Fruit fly (Drosophila melanogaster): Measurements from ENCODE around the gene sloth1.

sloth1 gene

DNA sequence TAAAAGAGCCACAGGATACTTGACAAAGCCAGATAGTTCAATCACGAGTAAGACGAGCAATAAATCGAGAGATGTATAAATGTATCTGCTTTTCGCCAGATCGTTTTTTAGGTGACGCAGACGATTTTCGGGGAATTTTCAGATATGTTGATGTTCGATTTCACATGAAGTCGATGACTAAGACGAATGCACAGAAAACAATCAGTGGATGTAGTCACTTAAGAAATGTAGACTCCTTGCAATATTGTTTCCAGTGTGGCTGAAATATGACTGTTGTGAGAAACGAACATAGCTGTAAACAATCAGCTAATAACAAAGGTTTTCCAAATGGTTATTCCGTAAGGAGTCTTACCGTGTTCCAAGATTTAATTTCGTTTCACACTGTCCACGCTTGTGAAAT is 15.0 kb upstream of the sloth1 start:
- TF ChIP-seq Sin3A (optimal IDR thresholded peaks at IDR 0.05) = no peak
- no peak for TF ChIP-seq insv (optimal IDR thresholded peaks at IDR 0.05)
- no peak for TF ChIP-seq Myc (optimal IDR thresholded peaks at IDR 0.05)
- TF ChIP-seq ttk (optimal IDR thresholded peaks at IDR 0.05) = no peak
- TF ChIP-seq h (optimal IDR thresholded peaks at IDR 0.05) = no peak
- no peak for TF ChIP-seq psq (optimal IDR thresholded peaks at IDR 0.05)

DNA sequence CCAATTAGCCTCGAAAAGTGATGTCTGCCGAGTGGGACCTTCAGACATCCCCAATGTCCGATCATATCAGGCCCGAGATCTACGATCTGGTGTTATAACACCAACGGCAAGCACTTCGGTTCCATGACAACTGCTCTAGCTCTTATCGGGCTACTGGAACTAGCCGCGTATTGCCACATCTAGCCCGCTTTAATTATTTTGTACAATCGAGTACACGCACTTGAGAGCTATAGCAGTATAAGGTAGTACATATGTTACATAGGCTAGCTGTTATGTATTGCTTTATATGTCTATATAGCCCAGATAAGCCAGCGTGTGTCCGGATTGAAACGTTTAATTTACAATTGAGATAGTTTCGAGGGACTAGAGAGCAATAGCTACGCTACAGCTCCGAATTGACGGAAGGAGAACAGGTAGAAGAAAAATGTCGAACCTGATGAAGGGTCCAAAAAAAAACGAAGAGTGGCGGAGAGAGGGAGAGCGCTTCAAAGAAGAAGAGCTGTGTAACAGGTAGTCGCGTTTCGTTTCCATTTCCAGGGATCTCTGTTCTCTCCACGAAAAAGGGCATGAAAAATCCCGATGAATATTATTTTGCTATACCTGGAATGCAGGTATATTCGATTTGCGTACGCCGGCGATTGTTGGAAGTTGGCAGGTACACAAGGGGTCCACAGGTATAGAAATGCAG is 14.0 kb upstream of the sloth1 start:
- TF ChIP-seq insv (optimal IDR thresholded peaks at IDR 0.05) (no peak), ttk (optimal IDR thresholded peaks at IDR 0.05) (no peak), h (optimal IDR thresholded peaks at IDR 0.05) (no peak), Sin3A (optimal IDR thresholded peaks at IDR 0.05) (no peak), psq (optimal IDR thresholded peaks at IDR 0.05) (no peak), Myc (optimal IDR thresholded peaks at IDR 0.05) (no peak)

DNA sequence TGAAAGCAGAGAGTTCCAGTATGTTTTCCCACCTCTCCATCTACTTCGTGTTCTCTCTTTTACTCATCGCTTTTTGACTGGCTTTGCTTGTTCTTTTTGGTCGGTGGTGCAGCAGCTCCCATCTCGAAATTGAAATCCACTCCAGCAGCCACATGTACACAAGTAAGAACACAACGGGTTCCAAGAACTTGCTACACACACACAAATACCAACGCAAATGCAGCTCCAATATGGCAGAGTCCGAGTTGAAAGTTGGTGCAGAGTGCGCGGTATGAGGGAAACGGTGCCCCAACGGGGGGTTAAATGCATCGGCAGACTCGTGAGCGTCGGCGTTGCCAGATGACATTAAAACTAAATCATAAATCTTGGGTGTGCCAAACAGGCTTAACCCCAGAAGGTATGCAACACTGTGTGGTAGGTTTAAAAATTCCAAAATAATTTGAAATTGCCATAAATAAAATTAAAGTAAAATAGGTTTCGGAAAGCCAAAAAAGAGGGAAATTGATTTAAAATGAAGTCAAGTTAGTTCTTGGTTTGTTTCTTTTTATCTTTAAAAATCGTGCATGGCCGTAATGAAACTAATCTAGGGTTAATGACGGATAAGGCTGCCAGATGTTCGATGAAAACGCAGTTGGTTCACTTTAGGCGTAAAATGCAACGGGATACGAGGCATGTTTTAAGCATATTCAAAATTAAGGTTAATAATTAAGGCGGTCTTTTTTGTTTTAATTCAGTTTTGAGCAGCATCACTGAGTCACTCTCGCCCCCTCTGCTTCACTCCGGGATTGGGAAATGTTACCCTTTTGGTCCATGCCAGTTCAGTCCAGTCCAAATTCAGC is 13.3 kb upstream of the sloth1 start:
- TF ChIP-seq Myc (optimal IDR thresholded peaks at IDR 0.05) (no peak), h (optimal IDR thresholded peaks at IDR 0.05) (no peak), psq (optimal IDR thresholded peaks at IDR 0.05) (no peak), Sin3A (optimal IDR thresholded peaks at IDR 0.05) (no peak), ttk (optimal IDR thresholded peaks at IDR 0.05) (no peak), insv (optimal IDR thresholded peaks at IDR 0.05) (no peak)

DNA sequence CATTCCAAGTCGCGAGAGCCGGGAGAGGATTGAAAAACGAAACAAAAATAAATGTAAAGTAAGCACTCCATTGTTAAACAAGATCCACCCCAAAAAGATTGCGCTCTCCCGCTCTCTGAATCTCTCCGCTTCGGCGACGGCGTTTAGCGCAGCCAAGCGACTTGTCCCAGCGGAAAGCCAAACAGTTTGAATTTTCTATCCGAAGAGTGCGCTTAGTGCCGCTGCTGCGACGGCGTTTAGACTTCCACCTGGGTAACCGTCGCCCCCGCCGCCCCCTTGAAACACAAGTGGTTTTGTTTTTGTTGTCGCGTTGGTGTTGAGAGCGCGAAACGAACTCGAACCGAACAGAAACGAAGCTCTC is 12.7 kb upstream of the sloth1 start, which contains the start of gene Inx2:
Gene Inx2 (plus strand): TSS at position 181 of the 361 bp plus-strand sequence.
- TF ChIP-seq Sin3A (optimal IDR thresholded peaks at IDR 0.05) = no peak
- no peak for TF ChIP-seq h (optimal IDR thresholded peaks at IDR 0.05)
- TF ChIP-seq insv (optimal IDR thresholded peaks at IDR 0.05) = no peak
- no peak for TF ChIP-seq psq (optimal IDR thresholded peaks at IDR 0.05)
- TF ChIP-seq Myc (optimal IDR thresholded peaks at IDR 0.05) = no peak

DNA sequence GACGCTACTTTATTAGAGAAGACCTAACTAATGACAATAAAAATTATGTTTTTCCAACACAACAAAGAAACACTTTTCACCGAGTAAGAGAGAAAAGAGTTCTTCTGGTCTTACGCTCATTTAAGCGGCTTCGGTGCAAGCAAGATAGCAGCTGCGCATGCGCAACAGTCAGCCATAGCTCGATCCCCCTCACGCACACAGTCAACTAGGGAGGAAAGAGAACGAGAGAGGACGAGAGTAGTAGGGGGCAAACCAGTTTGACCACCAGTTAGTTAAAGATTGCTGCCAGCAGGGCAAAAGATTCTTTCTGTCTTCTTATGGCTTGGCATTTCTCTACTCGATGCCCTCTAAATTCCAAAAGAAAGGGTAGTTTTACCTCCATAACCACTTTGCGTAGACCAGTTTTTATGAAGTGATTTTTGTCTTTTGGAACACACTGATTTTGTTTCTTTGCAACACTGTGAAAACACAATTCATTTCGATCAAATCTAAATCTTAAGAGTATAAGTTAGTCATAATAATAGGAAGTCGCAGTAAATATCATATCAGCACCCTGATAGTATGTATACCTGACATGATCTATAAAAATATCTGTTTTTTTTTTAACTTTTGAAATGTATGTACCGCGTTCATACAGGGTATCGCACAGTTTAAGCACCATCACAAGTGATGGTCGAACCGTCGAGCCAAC is 10.6 kb upstream of the sloth1 start:
- TF ChIP-seq Sin3A (optimal IDR thresholded peaks at IDR 0.05) = no peak
- TF ChIP-seq ttk (optimal IDR thresholded peaks at IDR 0.05) = no peak
- TF ChIP-seq psq (optimal IDR thresholded peaks at IDR 0.05) = no peak
- no peak for TF ChIP-seq Myc (optimal IDR thresholded peaks at IDR 0.05)
- TF ChIP-seq insv (optimal IDR thresholded peaks at IDR 0.05) = no peak
- TF ChIP-seq h (optimal IDR thresholded peaks at IDR 0.05) = no peak

DNA sequence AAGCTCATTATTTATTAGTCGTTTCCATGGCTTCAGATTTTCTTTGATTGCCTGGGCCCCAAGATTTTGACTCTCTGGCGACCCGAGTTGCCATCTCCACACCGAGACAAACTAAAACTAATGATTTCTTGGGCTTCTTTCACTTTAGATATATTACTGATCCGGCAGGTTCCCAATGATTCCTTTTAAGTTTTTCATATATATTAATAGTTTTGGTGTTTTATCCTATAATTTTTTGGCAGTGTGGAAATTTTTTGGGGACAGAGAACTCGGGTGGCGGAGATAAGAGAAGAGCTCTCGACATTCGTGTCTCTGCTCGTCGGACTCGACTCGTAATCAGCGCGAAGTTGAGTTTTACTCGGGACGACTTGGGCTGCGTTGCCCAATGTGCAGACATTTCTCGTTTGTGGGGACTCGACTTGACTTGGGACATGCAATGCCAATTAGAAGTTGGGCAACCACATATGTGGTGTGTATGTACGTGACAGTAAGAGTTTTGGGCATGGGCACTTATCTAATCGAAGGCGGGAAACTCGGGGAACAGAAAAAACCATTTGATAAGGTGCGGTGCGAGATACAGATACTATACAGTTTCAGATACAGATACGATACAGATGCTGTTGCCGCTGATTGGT is 9.9 kb upstream of the sloth1 start:
- TF ChIP-seq psq (optimal IDR thresholded peaks at IDR 0.05) (no peak), h (optimal IDR thresholded peaks at IDR 0.05) (no peak), insv (optimal IDR thresholded peaks at IDR 0.05) (no peak), Sin3A (optimal IDR thresholded peaks at IDR 0.05) (no peak), ttk (optimal IDR thresholded peaks at IDR 0.05) (no peak), Myc (optimal IDR thresholded peaks at IDR 0.05) (no peak)

DNA sequence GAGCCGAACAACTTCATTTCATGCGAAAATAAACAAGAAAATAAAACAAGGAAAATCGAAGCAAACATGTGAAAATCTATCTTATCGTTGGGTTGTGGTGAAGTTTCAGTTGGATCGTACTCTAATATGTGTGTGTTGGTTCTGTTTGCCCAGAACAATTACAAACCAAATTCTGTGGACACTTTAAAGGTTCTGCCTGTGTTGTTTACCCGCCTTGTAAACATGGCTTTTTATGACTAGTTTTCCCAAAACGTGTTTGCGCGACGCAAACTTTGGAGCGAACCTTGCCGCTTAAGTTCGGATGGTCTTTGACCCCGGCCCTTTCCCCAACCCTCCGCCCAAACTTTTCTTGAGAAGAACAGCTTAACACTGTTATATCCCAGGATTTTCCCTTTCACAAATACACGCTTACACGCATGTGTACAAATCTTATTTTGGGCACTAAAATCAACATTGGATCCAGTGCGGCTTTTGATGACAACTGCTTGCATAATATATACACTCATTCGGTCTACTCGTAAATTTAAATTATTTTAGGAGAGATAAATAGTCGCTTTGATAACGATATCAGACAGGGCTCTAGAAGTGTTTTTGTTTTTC is 7.0 kb upstream of the sloth1 start:
- no peak for TF ChIP-seq Myc (optimal IDR thresholded peaks at IDR 0.05)

DNA sequence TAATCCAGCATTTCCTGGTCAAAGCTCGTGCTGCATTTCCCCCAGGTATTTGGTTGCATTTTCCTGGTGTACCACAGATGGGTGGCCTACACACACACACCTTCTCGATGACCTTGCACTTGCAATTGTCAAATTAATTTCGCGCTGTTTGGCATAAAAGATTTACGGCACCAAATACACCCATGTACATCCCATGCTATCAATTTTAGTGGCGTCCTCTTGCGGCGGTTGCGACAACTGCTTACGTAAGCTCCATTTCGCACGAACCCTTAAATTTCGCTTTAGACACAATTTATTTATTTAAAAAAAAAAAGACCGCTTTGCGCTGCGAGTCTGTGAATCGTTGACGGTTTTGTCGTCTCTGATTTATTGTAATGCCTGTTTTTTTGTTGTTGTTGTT is 5.7 kb upstream of the sloth1 start:
- no peak for TF ChIP-seq insv (optimal IDR thresholded peaks at IDR 0.05)
- no peak for TF ChIP-seq psq (optimal IDR thresholded peaks at IDR 0.05)
- no peak for TF ChIP-seq Sin3A (optimal IDR thresholded peaks at IDR 0.05)
- no peak for TF ChIP-seq h (optimal IDR thresholded peaks at IDR 0.05)
- no peak for TF ChIP-seq Myc (optimal IDR thresholded peaks at IDR 0.05)
- TF ChIP-seq ttk (optimal IDR thresholded peaks at IDR 0.05) = no peak

DNA sequence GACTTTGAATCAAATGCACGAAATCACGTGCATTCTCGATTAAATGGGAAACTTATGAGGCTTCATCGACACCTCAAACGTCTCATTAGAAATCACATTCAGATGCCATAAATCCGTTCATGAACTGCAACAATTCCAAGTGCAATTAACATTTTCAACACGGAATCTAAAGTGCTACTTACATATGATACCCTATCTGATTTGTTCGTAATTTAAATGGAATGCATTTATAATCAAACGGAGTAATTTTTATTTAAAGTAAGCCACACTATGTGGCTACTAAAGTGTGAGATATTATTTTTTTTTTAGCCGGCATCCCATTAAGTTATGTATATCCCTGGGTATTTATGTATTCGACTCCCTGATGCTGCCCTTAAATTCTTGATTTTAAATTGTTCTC is 3.5 kb upstream of the sloth1 start:
- TF ChIP-seq h (optimal IDR thresholded peaks at IDR 0.05) = no peak
- TF ChIP-seq Sin3A (optimal IDR thresholded peaks at IDR 0.05) = no peak
- TF ChIP-seq ttk (optimal IDR thresholded peaks at IDR 0.05) = no peak
- no peak for TF ChIP-seq psq (optimal IDR thresholded peaks at IDR 0.05)
- TF ChIP-seq insv (optimal IDR thresholded peaks at IDR 0.05) = no peak
- TF ChIP-seq Myc (optimal IDR thresholded peaks at IDR 0.05) = no peak

DNA sequence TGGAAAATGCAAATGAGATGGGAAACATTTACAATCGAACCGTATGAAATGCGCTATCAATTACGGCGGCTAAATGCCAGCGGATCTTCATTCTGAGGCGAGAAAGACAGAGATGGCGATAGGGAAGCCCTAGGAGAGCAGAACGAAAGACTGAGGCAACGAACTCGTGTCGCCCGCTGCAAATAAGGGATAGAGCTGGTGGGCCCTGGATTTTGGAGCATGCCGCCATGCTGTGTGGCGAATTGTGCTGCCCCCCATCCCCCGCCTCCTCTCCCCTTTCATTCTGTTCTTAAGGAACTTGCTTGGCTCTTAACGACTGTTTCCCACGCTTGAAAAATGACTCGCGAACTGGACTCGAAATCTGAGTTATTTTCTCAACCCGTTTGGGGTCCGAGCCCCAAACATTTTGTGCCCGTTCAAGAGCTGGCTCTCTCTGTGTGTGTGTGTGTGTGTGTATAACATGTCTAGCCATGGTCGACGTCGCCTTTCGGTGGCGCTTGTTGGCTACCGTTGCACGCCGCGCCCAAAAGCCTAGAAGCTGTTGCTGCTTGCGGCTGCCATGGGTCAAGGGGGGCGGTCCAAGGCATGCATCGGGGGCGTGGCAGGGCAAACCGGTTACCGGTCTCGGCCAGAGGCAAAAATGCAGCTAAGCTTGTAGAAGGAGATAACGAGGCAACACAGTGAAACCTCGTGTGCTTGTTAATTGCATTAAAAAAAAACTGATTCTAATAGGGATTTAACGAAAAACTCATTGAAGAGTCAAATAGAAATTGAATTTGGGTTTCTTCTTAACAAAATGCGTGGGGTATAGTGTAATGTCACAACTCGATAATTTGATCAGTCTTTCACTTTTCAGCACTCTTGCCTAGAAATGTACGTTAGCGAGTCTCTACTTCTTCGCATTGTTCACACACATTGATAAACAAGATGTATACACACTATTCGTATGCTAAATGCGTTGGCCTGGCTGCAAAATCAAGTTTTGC is 2.8 kb upstream of the sloth1 start:
- TF ChIP-seq insv (optimal IDR thresholded peaks at IDR 0.05) (no peak), psq (optimal IDR thresholded peaks at IDR 0.05) (no peak), h (optimal IDR thresholded peaks at IDR 0.05) (no peak), Myc (optimal IDR thresholded peaks at IDR 0.05) (no peak), ttk (optimal IDR thresholded peaks at IDR 0.05) (no peak)
